Worm (Caenorhabditis elegans): ENCODE results near the gene nlp-68.
A peak's percentile ranks its signal among the peaks of the same experiment; 100 is the strongest.

The nlp-68 gene

ce11 chrIII:10520523-10520922, 18.4 kb downstream of the nlp-68 start, which contains the start of gene unc-49:
unc-49 (plus strand) TSS chrIII:10520762.
- TF ChIP-seq egrh-3 (GFP tag; IDR thresholded peaks at IDR 0.05) (0 out of 2 replicates have a peak, but pooled peaks have one; percentile 6), zim-3 (tag; optimal IDR thresholded peaks at IDR 0.05) (no peak), B0336.3 (GFP tag; IDR thresholded peaks at IDR 0.05) (no peak), rpc-1 (optimal IDR thresholded peaks at IDR 0.05) (no peak), rpc-1 (tag; optimal IDR thresholded peaks at IDR 0.05) (no peak), F57C9.4 (tag; optimal IDR thresholded peaks at IDR 0.05) (no peak)

ce11 chrIII:10519615-10520014, 19.3 kb downstream of the nlp-68 start:
- no peak for TF ChIP-seq D2030.7 (GFP tag; IDR thresholded peaks at IDR 0.05)
- TF ChIP-seq die-1 (tag; optimal IDR thresholded peaks at IDR 0.05): no peak
- no peak for TF ChIP-seq C17E4.6 (GFP tag; IDR thresholded peaks at IDR 0.05)
- no peak for TF ChIP-seq rcor-1 (GFP tag; IDR thresholded peaks at IDR 0.05)
- TF ChIP-seq pbrm-1 (GFP tag; IDR thresholded peaks at IDR 0.05): no peak
- TF ChIP-seq ama-1 (optimal IDR thresholded peaks at IDR 0.05): no peak
- no peak for TF ChIP-seq ama-1 (GFP tag; optimal IDR thresholded peaks at IDR 0.05)
- TF ChIP-seq lsl-1 (GFP tag; optimal IDR thresholded peaks at IDR 0.05): no peak
- no peak for TF ChIP-seq B0035.1 (tag; optimal IDR thresholded peaks at IDR 0.05)
- no peak for TF ChIP-seq xnd-1 (tag; optimal IDR thresholded peaks at IDR 0.05)
- no peak for TF ChIP-seq nhr-27 (tag; optimal IDR thresholded peaks at IDR 0.05)
- TF ChIP-seq bed-1 (GFP tag; IDR thresholded peaks at IDR 0.05): no peak
- no peak for TF ChIP-seq dpl-1 (GFP tag; optimal IDR thresholded peaks at IDR 0.05)
- TF ChIP-seq F22D6.2 (tag; optimal IDR thresholded peaks at IDR 0.05): no peak

DNA sequence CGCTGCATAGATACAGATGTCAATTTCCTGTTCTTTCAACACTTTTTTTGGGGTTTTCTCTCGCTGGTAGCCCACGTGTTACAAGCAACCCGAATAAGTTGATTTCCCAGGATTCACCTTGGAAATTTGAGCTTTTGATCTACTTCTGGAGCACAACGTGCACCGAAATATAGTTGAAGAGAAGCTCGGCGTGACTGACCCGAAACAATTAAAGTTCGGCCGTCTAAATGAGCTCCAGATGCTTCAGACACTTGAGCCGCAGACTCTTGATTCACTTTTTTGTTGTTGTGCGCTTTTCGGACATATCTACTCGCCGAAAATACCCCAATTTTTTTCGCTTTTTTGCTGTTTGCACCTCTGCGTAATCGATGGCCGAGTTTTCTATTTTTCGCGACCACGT, 20.1 kb downstream of the nlp-68 start:
- TF ChIP-seq attf-3 (GFP tag; conservative IDR thresholded peaks at IDR 0.05) (no peak), nfyb-1 (GFP tag; IDR thresholded peaks at IDR 0.05) (0 out of 2 replicates have a peak, but pooled peaks have one; percentile 51), attf-6 (GFP tag; IDR thresholded peaks at IDR 0.05) (no peak), gei-17 (GFP tag; optimal IDR thresholded peaks at IDR 0.05) (no peak), F57A8.1 (GFP tag; optimal IDR thresholded peaks at IDR 0.05) (no peak)

ce11 chrIII:10515751-10516150, 23.2 kb downstream of the nlp-68 start:
- TF ChIP-seq sdz-38 (tag; optimal IDR thresholded peaks at IDR 0.05): no peak
- no peak for TF ChIP-seq pha-4 (tag; optimal IDR thresholded peaks at IDR 0.05)

- TF ChIP-seq nfya-1 (tag; optimal IDR thresholded peaks at IDR 0.05; ENCODE audit: borderline replicate concordance, insufficient read depth) (no peak), tbx-9 (tag; optimal IDR thresholded peaks at IDR 0.05; ENCODE audit: borderline replicate concordance) (no peak), ztf-25 (GFP tag; IDR thresholded peaks at IDR 0.05) (no peak), bed-2 (GFP tag; IDR thresholded peaks at IDR 0.05) (no peak)
Measured at ce11 chrIII:10512570-10512969, 26.4 kb downstream of the nlp-68 start.

DNA sequence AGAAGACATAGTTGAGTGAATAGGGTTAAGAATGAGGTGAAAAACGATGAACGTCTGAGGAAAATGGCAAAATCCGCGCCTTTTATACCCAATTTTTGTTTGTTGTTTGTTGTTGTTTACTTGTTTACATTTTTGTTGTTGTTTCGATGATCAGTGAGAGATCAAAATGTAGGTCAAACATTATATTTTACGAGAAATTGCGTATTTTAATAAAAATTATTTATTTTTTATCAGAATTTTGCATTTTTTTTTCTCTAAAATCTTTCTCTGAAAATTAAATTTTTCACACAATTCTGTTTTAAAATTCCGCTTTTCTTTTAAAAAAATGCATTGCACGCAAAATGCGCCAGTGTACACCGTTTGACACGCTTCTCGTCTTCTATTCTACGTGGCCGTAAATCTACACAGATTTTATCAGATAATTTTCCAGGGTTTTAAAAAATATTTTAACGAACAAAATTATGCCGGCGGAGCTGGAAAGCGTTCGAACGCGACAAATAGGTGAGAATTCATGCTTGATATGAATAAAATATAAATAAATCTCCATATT, 32.2 kb downstream of the nlp-68 start, which contains the start of the genes sip-1 and sly-1:
sip-1 (minus strand) TSS at position 103 of the 550 bp plus-strand sequence.
sly-1 (plus strand) TSS at position 360 of the 550 bp plus-strand sequence.
- TF ChIP-seq T07F8.4 (tag; optimal IDR thresholded peaks at IDR 0.05): no peak
- peak; percentile 48 for TF ChIP-seq F23B12.7 (tag; optimal IDR thresholded peaks at IDR 0.05; ENCODE audit: insufficient read depth)
- peak; percentile 86 for TF ChIP-seq mcd-1 (GFP tag; IDR thresholded peaks at IDR 0.05)
- TF ChIP-seq ztf-18 (tag; optimal IDR thresholded peaks at IDR 0.05): peak; percentile 93
- TF ChIP-seq snpc-1.1 (tag; optimal IDR thresholded peaks at IDR 0.05; ENCODE audit: insufficient read depth): peak; percentile 25
- peak; percentile 66 for TF ChIP-seq lsl-1 (GFP tag; optimal IDR thresholded peaks at IDR 0.05)
- no peak for TF ChIP-seq zfh-2 (GFP tag; conservative IDR thresholded peaks at IDR 0.05)
- peak; percentile 66 for TF ChIP-seq dpl-1 (GFP tag; optimal IDR thresholded peaks at IDR 0.05)
- TF ChIP-seq unc-130 (GFP tag; optimal IDR thresholded peaks at IDR 0.05): no peak
- no peak for TF ChIP-seq F55B11.4 (tag; optimal IDR thresholded peaks at IDR 0.05; ENCODE audit: borderline replicate concordance, insufficient read depth)
- peak in 1 of 3 experiments; percentile 84 for TF ChIP-seq lin-35 (GFP tag; optimal IDR thresholded peaks at IDR 0.05)
- peak; percentile 32 to 84 for TF ChIP-seq let-607 (tag; optimal IDR thresholded peaks at IDR 0.05)
- no peak for TF ChIP-seq hmg-20 (GFP tag; IDR thresholded peaks at IDR 0.05)
